Fruit fly (Drosophila melanogaster) S2 (cell line): ENCODE results near the gene CG13893.

Experiments
- CG8478 ChIP-seq: fragments of >200 bp; optimal IDR thresholded peaks from 2 replicates; lab custom pipeline; 2018
- CTCF ChIP-seq, 2 experiments: fragments of >200 bp; optimal IDR thresholded peaks; 2 replicates each; lab custom pipeline; 2018

Gene CG13893

DNA sequence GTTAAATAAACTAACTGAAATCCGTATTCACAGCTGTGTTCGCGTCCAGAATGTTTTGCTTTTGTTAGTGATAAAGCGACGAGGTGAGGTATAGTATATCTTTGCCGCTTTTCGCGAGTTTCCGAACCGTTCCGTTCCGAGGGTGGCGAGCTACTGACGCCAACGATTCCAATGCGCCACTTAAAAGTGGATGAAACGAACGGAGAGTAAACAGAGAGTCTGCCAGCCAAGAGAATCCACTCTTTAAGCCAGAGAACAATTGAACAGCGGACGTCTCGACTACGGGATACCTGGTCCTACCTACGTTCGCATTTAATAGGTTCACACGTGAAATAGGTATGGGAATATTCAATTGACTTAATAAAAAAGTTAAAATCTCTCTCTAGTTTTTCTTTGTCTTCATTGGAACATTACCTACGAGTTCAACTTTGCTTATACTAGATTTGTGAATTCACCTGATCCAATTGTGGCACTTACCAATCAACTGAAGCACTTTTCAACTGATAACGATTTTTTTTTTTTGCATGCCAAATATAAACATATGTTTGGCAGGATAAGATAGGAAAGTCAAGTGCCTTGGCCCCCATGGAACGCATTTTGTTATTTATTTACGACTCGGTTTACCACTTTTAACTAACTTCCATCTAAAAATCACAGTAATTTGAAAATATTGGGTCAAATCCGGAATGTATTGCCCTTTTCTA lies at the start of gene CG13893:
Gene CG13893, minus strand, starts transcription at position 162 of the 704 bp plus-strand sequence.
- TF ChIP-seq CG8478 (no peak), CTCF (optimal IDR thresholded peaks at IDR 0.05; lab: Kevin White, UChicago) (no peak)

DNA sequence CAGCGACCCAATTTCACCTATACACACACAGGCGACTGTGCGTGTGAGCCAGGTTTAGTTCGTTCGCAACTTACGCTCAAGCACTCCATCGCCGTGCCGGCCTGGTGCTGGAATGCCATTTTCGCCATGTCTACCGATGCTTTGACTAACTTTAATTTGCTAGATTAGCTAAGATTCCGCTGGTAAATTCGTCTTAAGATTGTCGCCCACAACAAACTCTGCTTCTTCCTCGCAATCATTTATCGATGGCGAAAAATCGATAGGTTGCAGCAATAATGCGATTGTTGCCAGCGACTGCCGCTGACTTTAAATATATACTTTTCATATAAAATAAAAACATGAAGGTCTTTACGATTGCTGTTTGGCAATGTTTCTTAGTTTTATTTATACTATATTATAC lies 48.8 kb upstream of the CG13893 start, which contains the start of gene CG3402:
Gene CG3402, minus strand, starts transcription at position 245 of the 400 bp plus-strand sequence.
- TF ChIP-seq CG8478 (no peak), CTCF (optimal IDR thresholded peaks at IDR 0.05; lab: Kevin White, UChicago) (no peak)

DNA sequence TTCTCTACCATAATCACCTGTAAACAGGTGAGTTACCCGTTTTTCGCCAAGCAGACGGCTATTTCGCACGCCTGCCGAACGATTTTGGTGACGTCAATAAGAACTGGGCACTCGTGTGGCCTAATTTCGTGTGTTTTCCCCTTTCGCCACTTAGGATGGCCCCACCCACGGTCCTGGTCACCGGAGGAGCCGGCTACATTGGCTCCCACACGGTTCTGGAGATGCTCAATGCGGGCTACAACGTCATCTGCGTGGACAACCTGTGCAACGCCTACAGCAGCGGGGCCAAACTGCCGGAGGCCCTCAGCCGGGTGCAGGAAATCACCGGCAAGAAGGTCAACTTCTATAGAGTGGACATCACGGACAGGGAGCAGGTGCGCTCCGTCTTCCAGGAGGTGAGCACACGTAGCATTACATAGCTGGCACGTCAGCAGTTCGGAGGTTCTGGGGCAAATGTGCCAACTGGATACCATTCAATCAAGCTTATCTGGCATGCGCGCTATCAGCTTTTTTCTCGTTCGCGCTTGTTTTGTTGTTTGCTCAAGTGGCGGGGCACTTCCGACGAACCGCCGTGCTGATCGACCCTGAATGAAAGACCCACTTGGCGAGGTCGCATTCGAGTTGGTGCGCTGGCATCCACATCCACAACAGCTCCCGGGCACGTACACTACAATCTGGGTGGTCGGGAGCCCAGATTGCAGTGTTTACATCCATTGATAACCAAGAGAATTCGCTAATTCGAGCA lies 45.4 kb upstream of the CG13893 start:
- no peak for TF ChIP-seq CG8478
- no peak for TF ChIP-seq CTCF (optimal IDR thresholded peaks at IDR 0.05; lab: Kevin White, UChicago)

DNA sequence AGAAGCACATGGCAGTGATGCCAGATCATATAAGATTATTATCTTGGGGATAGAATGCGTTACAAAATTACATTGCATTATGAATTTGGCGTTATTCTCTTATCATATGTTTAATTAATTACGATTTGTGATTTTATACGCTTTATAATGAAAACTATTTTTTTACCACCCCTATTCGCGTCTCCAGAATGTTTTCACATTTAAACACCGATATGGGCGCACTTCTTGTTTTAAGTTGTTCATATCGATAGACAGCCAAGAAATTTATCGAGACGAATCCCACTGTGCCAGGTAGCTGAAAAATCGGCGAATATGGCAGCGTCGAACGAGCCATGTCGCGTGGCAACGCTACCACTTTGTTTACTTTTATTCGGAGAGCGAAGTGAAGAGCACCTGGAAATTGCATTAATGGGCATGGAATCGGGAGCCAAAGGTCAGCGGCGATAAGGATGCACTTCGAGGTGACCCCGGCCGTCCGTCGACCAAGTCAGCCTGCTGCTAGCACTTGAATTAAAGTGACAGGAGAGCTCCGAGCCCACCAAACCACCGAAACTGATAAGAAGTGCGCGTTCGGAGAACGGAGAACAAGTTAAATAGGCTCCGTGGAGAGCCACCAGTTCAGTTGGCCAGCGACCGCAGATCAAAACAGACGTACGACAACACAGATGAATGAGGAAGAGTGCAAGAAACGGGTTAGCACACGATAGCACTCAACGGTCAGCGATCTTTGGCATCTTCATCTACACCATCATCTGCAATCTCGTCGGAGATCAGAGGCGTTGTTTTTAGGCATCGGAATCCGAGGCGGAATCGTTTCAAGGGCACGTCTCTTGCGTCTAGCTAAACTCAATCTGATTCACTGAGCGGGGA lies 44.6 kb upstream of the CG13893 start, which contains the start of gene Gale:
Gene Gale, plus strand, starts transcription at position 401 of the 870 bp plus-strand sequence.
- TF ChIP-seq CG8478, result no peak
- TF ChIP-seq CTCF (optimal IDR thresholded peaks at IDR 0.05; lab: Kevin White, UChicago), result peak; percentile 58 to 59

DNA sequence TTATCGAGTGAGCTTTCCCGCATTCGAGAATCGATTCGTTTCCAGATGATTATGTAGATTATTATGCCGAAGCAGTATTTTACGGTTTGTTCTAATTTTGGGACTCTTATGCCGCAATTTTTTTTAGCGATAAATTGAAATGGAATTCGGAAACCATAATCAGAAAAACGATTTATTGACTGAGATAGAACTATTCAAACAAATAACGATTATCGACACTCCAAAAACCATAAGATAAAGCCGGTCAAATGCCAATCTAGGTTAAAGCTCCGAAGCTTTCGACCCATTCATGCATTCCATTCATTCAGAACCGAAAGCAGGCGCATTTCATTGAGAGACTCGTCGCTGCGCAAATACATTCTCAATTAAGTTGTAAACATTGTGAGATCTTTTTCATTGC lies 43.7 kb upstream of the CG13893 start:
- TF ChIP-seq CTCF (optimal IDR thresholded peaks at IDR 0.05; lab: Kevin White, UChicago) (no peak), CG8478 (no peak)

DNA sequence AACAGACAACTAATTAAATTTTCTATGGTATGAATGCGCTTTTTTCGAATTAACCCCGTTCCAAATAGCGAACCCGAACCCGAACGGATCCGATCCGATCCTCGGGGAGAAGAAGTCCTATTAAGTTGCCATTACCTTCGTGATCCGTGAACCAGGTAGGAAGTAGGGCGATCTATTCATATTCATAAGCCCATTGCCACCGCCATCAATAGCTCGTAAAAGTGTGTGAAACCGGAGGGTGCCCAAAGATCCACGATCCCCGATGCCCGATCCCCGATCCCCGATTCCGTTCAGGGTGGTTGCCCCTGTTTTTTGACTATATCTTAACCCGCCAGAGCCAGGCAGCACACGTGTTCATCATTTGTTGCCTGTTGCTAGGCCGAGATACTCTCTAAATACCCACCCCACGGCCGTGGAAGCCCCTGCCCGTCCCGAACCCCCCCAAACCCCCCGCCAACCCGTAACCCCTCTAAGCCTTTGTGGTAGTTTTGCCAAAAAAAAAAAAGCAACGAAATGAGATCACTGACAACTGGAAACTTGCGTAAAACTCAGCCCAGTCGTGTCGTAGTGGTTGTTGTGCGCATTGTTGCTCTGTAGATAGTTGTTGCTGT lies 41.7 kb upstream of the CG13893 start:
- TF ChIP-seq CTCF (optimal IDR thresholded peaks at IDR 0.05; lab: Kevin White, UChicago) (no peak), CG8478 (no peak)

DNA sequence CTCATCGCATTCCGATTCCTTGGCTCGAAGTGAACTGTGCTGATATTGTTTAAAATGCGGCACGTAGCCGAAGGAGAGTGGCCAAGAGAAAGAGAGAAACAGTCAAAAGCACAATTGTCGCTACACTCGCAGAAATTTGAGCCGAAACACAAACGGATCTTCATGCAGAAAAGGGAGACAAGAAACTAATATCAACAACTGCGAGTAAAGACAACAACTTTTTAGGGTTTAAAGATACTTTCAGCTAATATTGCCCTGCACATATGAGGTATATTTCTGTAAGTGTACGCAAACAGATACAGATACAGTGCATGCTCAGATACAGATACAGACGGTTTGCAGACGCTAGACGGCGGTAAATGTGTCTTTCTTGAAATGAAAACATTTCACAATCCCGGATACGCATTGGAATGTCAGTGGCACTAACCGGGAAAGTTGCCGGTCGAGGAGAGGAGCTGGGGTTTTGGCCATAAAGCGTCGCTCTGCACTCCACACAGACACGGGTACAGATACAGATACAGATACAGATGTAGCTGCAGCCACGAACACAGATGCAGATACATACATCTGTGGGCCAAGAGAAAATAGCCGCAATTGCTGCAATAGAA lies 40.4 kb upstream of the CG13893 start:
- no peak for TF ChIP-seq CTCF (optimal IDR thresholded peaks at IDR 0.05; lab: Kevin White, UChicago)
- no peak for TF ChIP-seq CG8478

DNA sequence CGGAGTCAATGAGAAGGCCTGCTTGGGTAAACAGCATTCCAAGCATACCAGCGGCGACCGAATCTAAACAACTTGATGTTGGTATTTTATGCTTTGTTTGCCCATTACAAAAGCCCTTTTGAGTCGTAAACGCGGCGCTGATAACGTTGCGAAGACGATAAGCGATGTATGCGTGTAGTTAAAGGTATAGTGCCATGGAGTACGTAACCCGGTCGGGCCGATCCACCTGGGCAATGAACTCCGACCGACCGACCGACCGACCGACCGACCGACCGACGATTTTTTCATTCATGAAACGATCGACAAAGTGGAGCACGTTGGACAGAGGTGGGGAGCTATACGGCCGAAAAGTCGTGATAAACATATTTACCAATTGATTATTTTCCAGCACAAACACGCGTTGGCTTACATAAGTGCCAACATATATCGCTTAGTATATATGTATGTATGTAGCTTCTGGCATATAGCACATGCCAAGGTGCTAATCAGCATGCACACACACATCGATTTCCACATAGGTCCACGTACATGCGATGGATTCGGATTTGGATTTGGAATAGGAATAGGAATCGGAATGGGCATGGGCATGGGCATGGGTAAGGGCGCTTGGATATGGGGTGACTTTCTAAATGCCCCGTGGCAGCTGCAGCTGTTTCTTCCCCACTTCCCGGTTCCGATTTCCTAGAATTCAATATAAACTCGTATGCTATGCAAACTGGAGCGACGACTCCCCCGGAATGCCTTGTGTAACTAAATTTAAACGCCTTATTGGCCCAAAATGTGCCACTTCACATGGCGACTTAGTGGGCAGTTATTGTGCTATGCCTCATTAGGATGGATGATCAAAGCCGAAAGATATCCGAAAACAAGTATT lies 39.3 kb upstream of the CG13893 start:
- TF ChIP-seq CG8478 (no peak), CTCF (optimal IDR thresholded peaks at IDR 0.05; lab: Kevin White, UChicago) (no peak)

DNA sequence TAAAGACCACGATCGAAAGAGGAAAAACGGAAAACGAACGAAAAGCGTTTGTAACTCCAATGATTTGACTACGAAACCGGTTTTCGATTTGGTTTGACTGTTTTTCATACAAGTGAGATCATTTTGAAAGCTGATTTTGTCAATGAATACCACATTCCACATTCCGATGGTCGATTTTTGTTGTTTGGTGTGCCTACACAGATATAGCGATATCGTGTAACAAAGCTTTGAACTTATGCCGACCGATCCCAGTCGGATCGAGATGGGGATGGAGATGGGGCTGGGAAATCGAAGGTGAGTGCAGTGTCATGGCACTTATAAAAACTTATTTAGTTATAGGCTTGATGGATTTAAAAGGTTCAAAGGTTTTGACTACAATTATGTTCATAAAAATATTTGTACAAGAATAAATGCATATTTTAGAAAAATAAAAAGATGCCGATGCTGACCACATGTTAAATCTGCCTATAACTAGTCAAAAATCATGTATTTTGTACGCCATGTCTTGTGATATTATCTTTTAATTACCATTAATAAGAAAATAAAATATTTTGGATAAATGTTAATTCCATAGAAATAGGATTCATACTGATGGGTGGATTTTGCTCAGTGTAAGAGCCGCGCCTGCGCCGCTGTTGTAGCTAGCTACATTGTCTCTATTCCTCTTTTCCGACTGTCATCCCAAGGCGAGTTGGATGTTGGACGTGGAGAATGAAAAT lies 38.5 kb upstream of the CG13893 start:
- no peak for TF ChIP-seq CG8478
- no peak for TF ChIP-seq CTCF (optimal IDR thresholded peaks at IDR 0.05; lab: Kevin White, UChicago)

DNA sequence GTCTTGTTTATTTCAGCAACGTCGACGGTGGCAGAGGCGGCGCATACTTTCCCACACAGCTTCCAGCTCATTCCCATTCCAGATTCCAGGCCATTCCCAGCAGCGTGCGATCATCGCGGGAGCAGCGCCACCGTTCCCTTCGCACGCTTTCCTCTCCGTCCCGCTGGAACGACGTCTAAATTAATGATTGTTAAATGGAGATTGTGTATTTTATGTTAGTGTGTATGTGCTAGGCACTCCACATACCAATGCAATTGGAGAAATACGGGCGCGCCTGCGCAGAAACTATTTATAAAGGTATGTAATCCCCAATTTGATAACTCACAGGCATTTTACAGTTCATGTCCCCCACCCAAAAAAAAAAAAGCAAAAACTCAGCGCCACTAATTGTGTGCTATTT lies 37.6 kb upstream of the CG13893 start:
- TF ChIP-seq CTCF (optimal IDR thresholded peaks at IDR 0.05; lab: Kevin White, UChicago) (no peak), CG8478 (no peak)

DNA sequence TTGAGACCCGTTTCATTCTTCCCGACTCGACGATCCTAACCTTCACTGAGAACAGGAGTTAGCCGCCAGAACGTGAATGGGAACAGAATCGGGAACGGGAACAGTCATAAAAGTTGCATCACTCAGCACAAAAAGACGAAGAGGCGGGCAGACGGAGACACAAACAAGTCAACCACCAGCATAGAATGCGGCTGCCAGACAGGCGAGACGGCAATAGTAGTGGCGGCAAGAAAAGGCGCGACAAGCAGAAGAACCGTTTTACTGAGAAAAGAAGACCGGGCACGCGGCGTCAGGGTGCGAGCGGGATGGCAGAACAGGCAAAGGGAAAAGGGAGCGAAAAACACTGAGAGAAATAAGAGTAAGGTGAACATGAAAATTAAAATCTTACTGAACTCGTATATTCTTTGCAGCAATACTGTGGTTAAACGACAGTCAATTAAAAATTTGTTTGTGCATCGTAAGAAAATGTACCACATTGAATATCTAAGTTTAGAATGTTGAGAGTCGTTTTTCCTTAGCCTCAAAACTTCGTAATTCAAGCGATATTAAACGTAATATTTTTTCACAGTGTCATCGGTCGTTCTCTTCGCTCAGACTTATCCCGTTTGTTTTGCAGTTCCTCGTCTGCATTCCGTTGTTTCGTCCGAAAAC lies 36.6 kb upstream of the CG13893 start:
- TF ChIP-seq CTCF (optimal IDR thresholded peaks at IDR 0.05; lab: Kevin White, UChicago), result peak in 1 of 2 experiments; percentile 0
- no peak for TF ChIP-seq CG8478

DNA sequence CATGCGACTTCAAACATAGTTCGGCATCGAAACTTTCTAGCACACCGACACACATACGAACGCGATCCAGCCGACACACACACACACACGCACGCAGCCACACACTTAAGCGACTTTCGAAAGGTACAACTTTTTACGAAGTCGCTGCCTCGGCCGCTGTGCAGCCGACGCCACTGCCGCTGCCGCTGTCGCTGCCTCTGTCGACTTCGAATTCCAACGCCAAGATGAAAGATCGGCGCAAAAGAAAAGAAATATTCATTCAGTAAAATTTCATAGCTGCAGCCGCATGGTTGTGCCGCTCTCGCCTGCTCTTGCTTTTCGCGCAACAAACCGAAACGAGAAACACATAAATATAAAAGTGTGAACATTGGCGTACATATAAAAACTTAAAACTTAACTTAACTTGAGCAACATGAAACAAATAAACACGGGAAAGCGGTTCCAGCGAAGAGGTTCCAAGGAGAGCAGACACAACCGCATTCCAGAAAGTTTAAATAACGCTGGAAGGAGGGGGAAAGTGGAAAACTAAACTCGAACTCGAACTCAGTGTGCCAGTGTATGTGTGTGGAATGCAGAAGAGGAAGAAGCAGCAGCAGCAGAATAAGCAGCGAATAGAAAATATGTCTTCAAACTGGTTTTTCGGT lies 35.8 kb upstream of the CG13893 start:
- no peak for TF ChIP-seq CG8478
- no peak for TF ChIP-seq CTCF (optimal IDR thresholded peaks at IDR 0.05; lab: Kevin White, UChicago)
